Worm (Caenorhabditis elegans) whole organism, young adult: Measurements from ENCODE around the gene K02A6.4.

ENCODE experiments used
- B0035.1 ChIP-seq: sonication (generic microtip); optimal IDR thresholded peaks from 2 replicates; lab custom pipeline; 2016; ENCODE audit warnings: missing genetic modification characterization, mild to moderate bottlenecking, missing compliant biosample characterization, missing genotype, missing genetic modification reagents
- D2030.7 ChIP-seq: fragments of 200-800 bp; sonication (Bioruptor generic); IDR thresholded peaks from 2 replicates; pipeline ENCODE4 v1.3.6; 2022; ENCODE audit warnings: missing genetic modification reagents, missing genetic modification characterization, missing compliant biosample characterization
- F10E7.11 ChIP-seq: sonication (generic microtip); optimal IDR thresholded peaks from 2 replicates; lab custom pipeline; 2017; ENCODE audit warnings: mild to moderate bottlenecking, missing genetic modification characterization, moderate library complexity, missing compliant biosample characterization
- F22D6.2 ChIP-seq: sonication (generic microtip); optimal IDR thresholded peaks from 2 replicates; lab custom pipeline; 2016; ENCODE audit warnings: mild to moderate bottlenecking, missing genetic modification characterization, missing compliant biosample characterization
- F23B12.7 ChIP-seq: sonication (generic microtip); optimal IDR thresholded peaks from 2 replicates; lab custom pipeline; 2017; ENCODE audit warnings: missing genetic modification characterization, mild to moderate bottlenecking, missing compliant biosample characterization, antibody characterized with exemption, moderate library complexity; ENCODE audit not compliant: insufficient read depth
- F33H1.4 ChIP-seq: fragments of 200-800 bp; sonication (Bioruptor generic); IDR thresholded peaks from 2 replicates; pipeline ENCODE4 v1.3.6; 2022; ENCODE audit warnings: missing genetic modification reagents, missing genetic modification characterization, missing compliant biosample characterization
- F39B2.1 ChIP-seq: fragments of 200-800 bp; sonication (Bioruptor generic); IDR thresholded peaks from 2 replicates; pipeline ENCODE4 v1.3.6; 2022; ENCODE audit warnings: missing genetic modification reagents, missing genetic modification characterization, missing compliant biosample characterization
- F52B5.7 ChIP-seq: sonication (generic microtip); optimal IDR thresholded peaks from 2 replicates; lab custom pipeline; 2016; ENCODE audit warnings: mild to moderate bottlenecking, missing genetic modification characterization, missing compliant biosample characterization
- F57C9.4 ChIP-seq: sonication (generic microtip); optimal IDR thresholded peaks from 2 replicates; lab custom pipeline; 2017; ENCODE audit warnings: mild to moderate bottlenecking, missing genetic modification characterization, missing compliant biosample characterization
- K11D2.4 ChIP-seq: fragments of 200-800 bp; sonication (Bioruptor generic); IDR thresholded peaks from 2 replicates; pipeline ENCODE4 v1.3.6; 2022; ENCODE audit warnings: missing genetic modification reagents, missing genetic modification characterization, missing compliant biosample characterization
- T26A5.8 ChIP-seq: sonication (generic microtip); optimal IDR thresholded peaks from 2 replicates; lab custom pipeline; 2016; ENCODE audit warnings: missing genetic modification characterization, missing compliant biosample characterization
- akir-1 ChIP-seq: fragments of 200-800 bp; sonication (Bioruptor generic); optimal IDR thresholded peaks from 2 replicates; lab custom pipeline; 2018; ENCODE audit warnings: mild to moderate bottlenecking, missing genetic modification characterization, moderate library complexity, missing compliant biosample characterization
- atf-7 ChIP-seq: sonication (generic microtip); optimal IDR thresholded peaks from 2 replicates; lab custom pipeline; 2017; ENCODE audit warnings: mild to moderate bottlenecking, missing genetic modification characterization, missing compliant biosample characterization
- bed-1 ChIP-seq: fragments of 200-800 bp; sonication (Bioruptor generic); IDR thresholded peaks from 2 replicates; pipeline ENCODE4 v1.3.6; 2022; ENCODE audit warnings: missing genetic modification reagents, missing genetic modification characterization, missing compliant biosample characterization
- ceh-58 ChIP-seq: fragments of 200-800 bp; sonication (Bioruptor generic); IDR thresholded peaks from 2 replicates; pipeline ENCODE4 v1.3.6; 2022; ENCODE audit warnings: missing genetic modification characterization, missing compliant biosample characterization
- ceh-79 ChIP-seq: sonication (generic microtip); optimal IDR thresholded peaks from 2 replicates; lab custom pipeline; 2017; ENCODE audit warnings: mild to moderate bottlenecking, missing genetic modification characterization, missing compliant biosample characterization
- chd-7 ChIP-seq: sonication (generic microtip); optimal IDR thresholded peaks from 2 replicates; lab custom pipeline; 2016; ENCODE audit warnings: mild to moderate bottlenecking, missing genetic modification characterization, moderate library complexity, missing compliant biosample characterization
- dox-1 ChIP-seq: fragments of 200-800 bp; sonication (Bioruptor generic); IDR thresholded peaks from 2 replicates; pipeline ENCODE4 v1.3.6; 2022; ENCODE audit warnings: missing genetic modification reagents, missing genetic modification characterization, missing compliant biosample characterization
- egl-18 ChIP-seq: fragments of 200-800 bp; sonication (Bioruptor generic); IDR thresholded peaks from 2 replicates; pipeline ENCODE4 v1.3.6; 2022; ENCODE audit warnings: missing genetic modification reagents, missing genetic modification characterization, missing compliant biosample characterization
- ekl-4 ChIP-seq: fragments of 200-800 bp; sonication (Bioruptor generic); IDR thresholded peaks from 2 replicates; pipeline ENCODE4 v1.3.6; 2022; ENCODE audit warnings: missing genetic modification reagents, missing genetic modification characterization, missing compliant biosample characterization
- ets-4 ChIP-seq: fragments of 200-800 bp; sonication (Bioruptor generic); optimal IDR thresholded peaks from 2 replicates; lab custom pipeline; 2018; ENCODE audit warnings: mild to moderate bottlenecking, missing genetic modification characterization, missing compliant biosample characterization
- gei-17 ChIP-seq: fragments of 200-800 bp; sonication (Bioruptor generic); optimal IDR thresholded peaks from 2 replicates; lab custom pipeline; 2018; ENCODE audit warnings: mild to moderate bottlenecking, missing genetic modification characterization, missing compliant biosample characterization
- hlh-12 ChIP-seq: sonication (generic microtip); optimal IDR thresholded peaks from 2 replicates; lab custom pipeline; 2016; ENCODE audit warnings: missing genetic modification characterization, missing compliant biosample characterization
- lin-35 ChIP-seq, 3 experiments: fragments of 150-350 bp in 2 of 3; sonication (generic microtip) in 1 of 3; optimal IDR thresholded peaks; 2 replicates each; lab custom pipeline; 2014 to 2018; ENCODE audit warnings: missing biosample characterization in 3 of 3, missing genetic modification characterization in 3 of 3, missing genetic modification reagents in 3 of 3
- lin-54 ChIP-seq: fragments of 200-800 bp; sonication (Bioruptor generic); optimal IDR thresholded peaks from 2 replicates; lab custom pipeline; 2018; ENCODE audit warnings: mild to moderate bottlenecking, missing genetic modification characterization, missing compliant biosample characterization
- lir-1 ChIP-seq: fragments of 200-800 bp; sonication (Bioruptor generic); conservative IDR thresholded peaks from 2 replicates; pipeline ENCODE4 v1.3.6; 2022; ENCODE audit warnings: missing genetic modification reagents, missing genetic modification characterization, missing compliant biosample characterization
- lsl-1 ChIP-seq: fragments of 200-800 bp; sonication (Bioruptor generic); optimal IDR thresholded peaks from 2 replicates; lab custom pipeline; 2018; ENCODE audit warnings: mild to moderate bottlenecking, missing genetic modification characterization, moderate library complexity, missing compliant biosample characterization
- madf-6 ChIP-seq: fragments of 200-800 bp; sonication (Bioruptor generic); IDR thresholded peaks from 2 replicates; pipeline ENCODE4 v1.3.6; 2022; ENCODE audit warnings: missing genetic modification reagents, missing genetic modification characterization, missing compliant biosample characterization
- madf-8 ChIP-seq: fragments of 200-800 bp; sonication (Bioruptor generic); conservative IDR thresholded peaks from 2 replicates; pipeline ENCODE4 v1.3.6; 2022; ENCODE audit warnings: missing genetic modification reagents, missing genetic modification characterization, missing compliant biosample characterization
- mel-28 ChIP-seq: sonication (generic microtip); optimal IDR thresholded peaks from 2 replicates; lab custom pipeline; 2016; ENCODE audit warnings: borderline replicate concordance, mild to moderate bottlenecking, missing genetic modification characterization, missing compliant biosample characterization
- mxl-1 ChIP-seq: sonication (generic microtip); optimal IDR thresholded peaks from 2 replicates; lab custom pipeline; 2016; ENCODE audit warnings: missing genetic modification characterization, missing compliant biosample characterization
- nfya-1 ChIP-seq: sonication (generic microtip); optimal IDR thresholded peaks from 2 replicates; lab custom pipeline; 2017; ENCODE audit warnings: antibody characterized with exemption, missing compliant biosample characterization, missing genetic modification characterization, borderline replicate concordance; ENCODE audit not compliant: insufficient read depth
- nfya-2 ChIP-seq: fragments of 200-800 bp; sonication (Bioruptor generic); IDR thresholded peaks from 2 replicates; pipeline ENCODE4 v1.3.6; 2022; ENCODE audit warnings: missing genetic modification reagents, missing genetic modification characterization, missing compliant biosample characterization
- nhr-120 ChIP-seq: fragments of 200-800 bp; sonication (Bioruptor generic); IDR thresholded peaks from 2 replicates; pipeline ENCODE4 v1.3.6; 2022; ENCODE audit warnings: missing genetic modification characterization, missing compliant biosample characterization
- nhr-80 ChIP-seq: sonication (generic microtip); optimal IDR thresholded peaks from 2 replicates; lab custom pipeline; 2016; ENCODE audit warnings: missing genetic modification characterization, missing compliant biosample characterization
- pbrm-1 ChIP-seq: fragments of 200-800 bp; sonication (Bioruptor generic); IDR thresholded peaks from 2 replicates; pipeline ENCODE4 v1.3.6; 2022; ENCODE audit warnings: missing genetic modification reagents, missing genetic modification characterization, missing compliant biosample characterization
- pha-4 ChIP-seq: fragments of 150-350 bp; sonication (generic microtip); optimal IDR thresholded peaks from 2 replicates; lab custom pipeline; 2014; ENCODE audit warnings: missing biosample characterization, missing genetic modification reagents, missing genetic modification characterization
- rcor-1 ChIP-seq: fragments of 200-800 bp; sonication (Bioruptor generic); IDR thresholded peaks from 2 replicates; pipeline ENCODE4 v1.3.6; 2022; ENCODE audit warnings: missing genetic modification reagents, missing genetic modification characterization, missing compliant biosample characterization
- rpc-1 ChIP-seq, 2 experiments: fragments of 150-350 bp in 1 of 2; sonication (generic microtip) in 1 of 2; optimal IDR thresholded peaks; 2 replicates each; lab custom pipeline; 2014 to 2018; ENCODE audit warnings: missing biosample characterization in 1 of 2, missing genetic modification characterization in 1 of 2, missing genetic modification reagents in 1 of 2, missing genotype in 1 of 2
- sdz-38 ChIP-seq: sonication (generic microtip); optimal IDR thresholded peaks from 2 replicates; lab custom pipeline; 2016; ENCODE audit warnings: missing genotype, missing genetic modification characterization, missing compliant biosample characterization
- sea-2 ChIP-seq: fragments of 200-800 bp; sonication (Bioruptor generic); IDR thresholded peaks from 2 replicates; pipeline ENCODE4 v1.3.6; 2022; ENCODE audit warnings: missing genetic modification characterization, missing compliant biosample characterization
- sptf-2 ChIP-seq: fragments of 200-800 bp; sonication (Bioruptor generic); optimal IDR thresholded peaks from 2 replicates; lab custom pipeline; 2018; ENCODE audit warnings: mild to moderate bottlenecking, missing genetic modification characterization, missing compliant biosample characterization
- tbp1 ChIP-seq: fragments of 200-800 bp; sonication (Bioruptor generic); optimal IDR thresholded peaks from 2 replicates; lab custom pipeline; 2018; ENCODE audit warnings: mild to moderate bottlenecking, missing genetic modification characterization, missing compliant biosample characterization
- tbx-9 ChIP-seq: sonication (generic microtip); optimal IDR thresholded peaks from 2 replicates; lab custom pipeline; 2016; ENCODE audit warnings: borderline replicate concordance, missing genetic modification characterization, inconsistent platforms, missing compliant biosample characterization
- tlf-1 ChIP-seq: fragments of 200-800 bp; sonication (Bioruptor generic); optimal IDR thresholded peaks from 2 replicates; lab custom pipeline; 2018; ENCODE audit warnings: mild to moderate bottlenecking, missing genetic modification characterization, missing compliant biosample characterization
- unc-62 ChIP-seq: fragments of 150-350 bp; optimal IDR thresholded peaks from 2 replicates; lab custom pipeline; 2014; ENCODE audit warnings: missing biosample characterization, missing genetic modification reagents, missing genetic modification characterization
- zfh-2 ChIP-seq: fragments of 200-800 bp; sonication (Bioruptor generic); conservative IDR thresholded peaks from 2 replicates; pipeline ENCODE4 v1.3.6; 2022; ENCODE audit warnings: missing genetic modification reagents, missing genetic modification characterization, missing compliant biosample characterization
- ztf-22 ChIP-seq: fragments of 200-800 bp; sonication (Bioruptor generic); optimal IDR thresholded peaks from 2 replicates; lab custom pipeline; 2018; ENCODE audit warnings: mild to moderate bottlenecking, missing genetic modification characterization, moderate library complexity, missing compliant biosample characterization
- ztf-25 ChIP-seq: fragments of 200-800 bp; sonication (Bioruptor generic); IDR thresholded peaks from 2 replicates; pipeline ENCODE4 v1.3.6; 2022; ENCODE audit warnings: missing genetic modification reagents, missing genetic modification characterization, missing compliant biosample characterization

The K02A6.4 gene

ce11 chrX:8231858-8232257 lies 13.3 kb upstream of the K02A6.4 start, which contains the start of gene K02A6.3 (continued):
- TF ChIP-seq tbp1 (GFP tag; lab: Kevin White, UChicago) (peak; percentile 63), chd-7 (tag; lab: Kevin White, UChicago) (peak; percentile 79), sdz-38 (tag; lab: Kevin White, UChicago) (no peak), hlh-12 (tag; lab: Kevin White, UChicago) (no peak), rcor-1 (GFP tag; lab: Robert Waterston, UW) (peak; percentile 21; the same call in 1 of the 2 replicates), zfh-2 (GFP tag; lab: Robert Waterston, UW) (no peak; the same call in none of the 2 replicates), rpc-1 (optimal IDR thresholded peaks at IDR 0.05; lab: Kevin White, UChicago) (no peak), rpc-1 (tag; optimal IDR thresholded peaks at IDR 0.05; lab: Kevin White, UChicago) (no peak), ztf-22 (GFP tag; lab: Kevin White, UChicago) (peak; percentile 77), egl-18 (no peak), atf-7 (tag; lab: Kevin White, UChicago) (peak; percentile 74), F52B5.7 (tag; lab: Kevin White, UChicago) (no peak), lin-35 (GFP tag; optimal IDR thresholded peaks at IDR 0.05; lab: Kevin White, UChicago) (no peak), lin-54 (peak; percentile 46), ekl-4 (GFP tag; lab: Robert Waterston, UW) (peak; percentile 52; the same call in 1 of the 2 replicates), tbx-9 (tag; lab: Kevin White, UChicago) (no peak), lir-1 (GFP tag; lab: Robert Waterston, UW) (0 out of 2 replicates have a peak, but pooled peaks have one; percentile 22), ztf-25 (GFP tag; lab: Robert Waterston, UW) (no peak), F10E7.11 (tag; lab: Kevin White, UChicago) (no peak), mxl-1 (tag; lab: Kevin White, UChicago) (no peak), madf-8 (GFP tag; lab: Robert Waterston, UW) (no peak), akir-1 (GFP tag; lab: Kevin White, UChicago) (no peak), nhr-120 (GFP tag; lab: Robert Waterston, UW) (no peak), F39B2.1 (GFP tag; lab: Robert Waterston, UW) (no peak), tlf-1 (GFP tag; lab: Kevin White, UChicago) (peak; percentile 66), gei-17 (GFP tag; lab: Kevin White, UChicago) (peak; percentile 75), D2030.7 (GFP tag; lab: Robert Waterston, UW) (no peak), pha-4 (tag; lab: Kevin White, UChicago) (peak; percentile 58), lsl-1 (GFP tag; lab: Kevin White, UChicago) (no peak), F23B12.7 (tag; lab: Kevin White, UChicago) (peak; percentile 51), ceh-79 (tag; lab: Kevin White, UChicago) (no peak), nhr-80 (tag; lab: Kevin White, UChicago) (peak; percentile 92), nfya-1 (no peak), ets-4 (GFP tag; lab: Kevin White, UChicago) (peak; percentile 51), unc-62 (GFP tag; lab: Kevin White, UChicago) (peak; percentile 15), pbrm-1 (peak; percentile 60; the same call in 1 of the 2 replicates), sptf-2 (GFP tag; lab: Kevin White, UChicago) (no peak), T26A5.8 (no peak), B0035.1 (tag; lab: Kevin White, UChicago) (no peak), sea-2 (GFP tag; lab: Robert Waterston, UW) (no peak), F57C9.4 (tag; lab: Kevin White, UChicago) (no peak), nfya-2 (GFP tag; lab: Robert Waterston, UW) (no peak), ceh-58 (GFP tag; lab: Robert Waterston, UW) (no peak), madf-6 (GFP tag; lab: Robert Waterston, UW) (no peak), dox-1 (GFP tag; lab: Robert Waterston, UW) (peak; percentile 88), F33H1.4 (GFP tag; lab: Robert Waterston, UW) (no peak), F22D6.2 (peak; percentile 78), bed-1 (no peak), K11D2.4 (peak; percentile 63), mel-28 (tag; lab: Kevin White, UChicago) (no peak)
